Fruit fly (Drosophila melanogaster) whole organism, prepupa: Measurements from ENCODE around the gene salt.

Source experiments
- CG10631 ChIP-seq: fragments of 200-800 bp; sonication (Bioruptor generic); optimal IDR thresholded peaks from 2 replicates; lab custom pipeline; 2016; ENCODE audit warnings: missing biosample characterization, missing genetic modification characterization
- CG11762 ChIP-seq: fragments of 200-800 bp; sonication (Bioruptor generic); optimal IDR thresholded peaks from 3 replicates; lab custom pipeline; 2016; ENCODE audit warnings: missing biosample characterization, missing genetic modification characterization; ENCODE audit not compliant: insufficient read depth
- CG15336 ChIP-seq: fragments of 200-800 bp; sonication (Bioruptor generic); IDR thresholded peaks from 2 replicates; pipeline ENCODE4 v1.3.6; 2022; ENCODE audit warnings: missing biosample characterization, missing genetic modification characterization
- CG1621 ChIP-seq: fragments of 200-800 bp; sonication (Bioruptor generic); optimal IDR thresholded peaks from 3 replicates; lab custom pipeline; 2018; ENCODE audit warnings: missing biosample characterization, mild to moderate bottlenecking, missing genetic modification characterization
- CG16779 ChIP-seq: fragments of 200-800 bp; sonication (Bioruptor generic); optimal IDR thresholded peaks from 3 replicates; lab custom pipeline; 2017; ENCODE audit warnings: missing biosample characterization, mild to moderate bottlenecking, missing genetic modification characterization
- CG3032 ChIP-seq: fragments of 200-800 bp; optimal IDR thresholded peaks from 2 replicates; lab custom pipeline; 2019; ENCODE audit warnings: missing biosample characterization, mild to moderate bottlenecking, missing genetic modification characterization, moderate library complexity
- CG34406 ChIP-seq: fragments of 200-800 bp; sonication (Bioruptor generic); optimal IDR thresholded peaks from 3 replicates; lab custom pipeline; 2016; ENCODE audit warnings: missing biosample characterization, missing genetic modification characterization
- CG3919 ChIP-seq: fragments of 200-800 bp; sonication (Bioruptor generic); optimal IDR thresholded peaks from 3 replicates; lab custom pipeline; 2016; ENCODE audit warnings: missing biosample characterization, missing genetic modification characterization
- CG6163 ChIP-seq: fragments of 200-800 bp; sonication (Bioruptor generic); IDR thresholded peaks from 3 replicates; pipeline ENCODE4 v1.3.6; 2022; ENCODE audit warnings: missing biosample characterization, missing genetic modification characterization
- CG6276 ChIP-seq: fragments of 200-800 bp; sonication (Bioruptor generic); optimal IDR thresholded peaks from 2 replicates; lab custom pipeline; 2017; ENCODE audit warnings: missing biosample characterization, mild to moderate bottlenecking, missing genetic modification characterization
- CG6792 ChIP-seq: fragments of 200-800 bp; sonication (Bioruptor generic); optimal IDR thresholded peaks from 3 replicates; lab custom pipeline; 2016; ENCODE audit warnings: missing biosample characterization, missing genetic modification characterization
- CG6808 ChIP-seq: fragments of 200-800 bp; sonication (Bioruptor generic); optimal IDR thresholded peaks from 3 replicates; lab custom pipeline; 2017; ENCODE audit warnings: missing biosample characterization, missing genetic modification characterization, mild to moderate bottlenecking, moderate library complexity, missing genetic modification reagents
- CG6854 ChIP-seq: fragments of 200-800 bp; sonication (Bioruptor generic); optimal IDR thresholded peaks from 2 replicates; lab custom pipeline; 2017; ENCODE audit warnings: missing biosample characterization, mild to moderate bottlenecking, missing genetic modification characterization
- CG8119 ChIP-seq: fragments of 200-800 bp; sonication (Bioruptor generic); IDR thresholded peaks from 3 replicates; pipeline ENCODE4 v1.3.6; 2022; ENCODE audit warnings: missing biosample characterization, missing genetic modification characterization
- CG8319 ChIP-seq: fragments of 200-800 bp; sonication (Bioruptor generic); optimal IDR thresholded peaks from 3 replicates; lab custom pipeline; 2016; ENCODE audit warnings: missing biosample characterization, missing genetic modification characterization
- CG9139 ChIP-seq: fragments of 200-800 bp; sonication (Bioruptor generic); optimal IDR thresholded peaks from 3 replicates; lab custom pipeline; 2017; ENCODE audit warnings: missing biosample characterization, mild to moderate bottlenecking, missing genetic modification characterization
- Eip75B ChIP-seq: fragments of 200-800 bp; sonication (Bioruptor generic); optimal IDR thresholded peaks from 3 replicates; lab custom pipeline; 2016; ENCODE audit warnings: missing biosample characterization, missing genetic modification characterization
- Eip78C ChIP-seq: fragments of 200-800 bp; sonication (Bioruptor generic); peaks from one replicate; lab custom pipeline; 2016; ENCODE audit warnings: missing biosample characterization, missing genetic modification characterization
- Ets21C ChIP-seq: fragments of 200-800 bp; sonication (Bioruptor generic); optimal IDR thresholded peaks from 3 replicates; lab custom pipeline; 2016; ENCODE audit warnings: missing biosample characterization, missing genetic modification characterization
- Hr39 ChIP-seq: fragments of 200-800 bp; sonication (Bioruptor generic); optimal IDR thresholded peaks from 2 replicates; lab custom pipeline; 2016; ENCODE audit warnings: missing biosample characterization, missing genetic modification characterization
- Met ChIP-seq: fragments of 200-800 bp; sonication (Bioruptor generic); optimal IDR thresholded peaks from 3 replicates; lab custom pipeline; 2016; ENCODE audit warnings: missing biosample characterization, missing genetic modification characterization
- Smox ChIP-seq: fragments of 200-800 bp; sonication (Bioruptor generic); optimal IDR thresholded peaks from 3 replicates; lab custom pipeline; 2016; ENCODE audit warnings: missing biosample characterization, missing genetic modification characterization
- Sox102F ChIP-seq: fragments of 200-800 bp; sonication (Bioruptor generic); optimal IDR thresholded peaks from 2 replicates; lab custom pipeline; 2016; ENCODE audit warnings: missing biosample characterization, mild to moderate bottlenecking, missing genetic modification characterization
- Sox14 ChIP-seq: fragments of 200-800 bp; sonication (Bioruptor generic); optimal IDR thresholded peaks from 3 replicates; lab custom pipeline; 2016; ENCODE audit warnings: missing biosample characterization, missing genetic modification characterization
- Sox15 ChIP-seq: fragments of 200-800 bp; sonication (Bioruptor generic); optimal IDR thresholded peaks from 3 replicates; lab custom pipeline; 2016; ENCODE audit warnings: missing biosample characterization, missing genetic modification characterization
- achi ChIP-seq: fragments of 200-800 bp; sonication (Bioruptor generic); optimal IDR thresholded peaks from 3 replicates; lab custom pipeline; 2016; ENCODE audit warnings: missing biosample characterization, missing genetic modification characterization
- cyc ChIP-seq: fragments of 200-800 bp; sonication (Bioruptor generic); optimal IDR thresholded peaks from 3 replicates; lab custom pipeline; 2016; ENCODE audit warnings: missing biosample characterization, missing genetic modification characterization
- dsx ChIP-seq: fragments of 200-800 bp; optimal IDR thresholded peaks from 3 replicates; lab custom pipeline; 2019; ENCODE audit warnings: missing biosample characterization, mild to moderate bottlenecking, missing genetic modification characterization, moderate library complexity; ENCODE audit not compliant: poor library complexity, severe bottlenecking
- esn ChIP-seq: fragments of 200-800 bp; sonication (Bioruptor generic); optimal IDR thresholded peaks from 2 replicates; lab custom pipeline; 2016; ENCODE audit warnings: missing biosample characterization, mild to moderate bottlenecking, missing genetic modification characterization, moderate library complexity
- fkh ChIP-seq: fragments of 200-800 bp; sonication (Bioruptor generic); optimal IDR thresholded peaks from 3 replicates; lab custom pipeline; 2017; ENCODE audit warnings: missing biosample characterization, mild to moderate bottlenecking, missing genetic modification characterization, moderate library complexity
- net ChIP-seq: fragments of 200-800 bp; sonication (Bioruptor generic); optimal IDR thresholded peaks from 3 replicates; lab custom pipeline; 2016; ENCODE audit warnings: missing biosample characterization, missing genetic modification characterization
- salr ChIP-seq, 2 experiments: fragments of 200-800 bp; sonication (Bioruptor generic); optimal IDR thresholded peaks; 3 replicates each; lab custom pipeline; 2016 to 2018; ENCODE audit warnings: missing biosample characterization in 2 of 2, missing genetic modification characterization in 2 of 2, mild to moderate bottlenecking in 1 of 2
- spab ChIP-seq: fragments of 200-800 bp; sonication (Bioruptor generic); optimal IDR thresholded peaks from 2 replicates; lab custom pipeline; 2017; ENCODE audit warnings: missing biosample characterization, mild to moderate bottlenecking, missing genetic modification characterization, missing genetic modification reagents
- ss ChIP-seq, 2 experiments: fragments of 200-800 bp; sonication (Bioruptor generic); optimal IDR thresholded peaks; 2 replicates in 1 of 2; 3 replicates in 1 of 2; lab custom pipeline; 2017 to 2018; ENCODE audit warnings: mild to moderate bottlenecking in 2 of 2, missing biosample characterization in 2 of 2, missing genetic modification characterization in 2 of 2, moderate library complexity in 1 of 2
- svp ChIP-seq: fragments of 200-800 bp; sonication (Bioruptor generic); peaks from one replicate; lab custom pipeline; 2016; ENCODE audit warnings: missing biosample characterization, missing genetic modification characterization
- topi ChIP-seq: fragments of 200-800 bp; sonication (Bioruptor generic); optimal IDR thresholded peaks from 3 replicates; lab custom pipeline; 2016; ENCODE audit warnings: missing biosample characterization, missing genetic modification characterization

Gene salt

DNA sequence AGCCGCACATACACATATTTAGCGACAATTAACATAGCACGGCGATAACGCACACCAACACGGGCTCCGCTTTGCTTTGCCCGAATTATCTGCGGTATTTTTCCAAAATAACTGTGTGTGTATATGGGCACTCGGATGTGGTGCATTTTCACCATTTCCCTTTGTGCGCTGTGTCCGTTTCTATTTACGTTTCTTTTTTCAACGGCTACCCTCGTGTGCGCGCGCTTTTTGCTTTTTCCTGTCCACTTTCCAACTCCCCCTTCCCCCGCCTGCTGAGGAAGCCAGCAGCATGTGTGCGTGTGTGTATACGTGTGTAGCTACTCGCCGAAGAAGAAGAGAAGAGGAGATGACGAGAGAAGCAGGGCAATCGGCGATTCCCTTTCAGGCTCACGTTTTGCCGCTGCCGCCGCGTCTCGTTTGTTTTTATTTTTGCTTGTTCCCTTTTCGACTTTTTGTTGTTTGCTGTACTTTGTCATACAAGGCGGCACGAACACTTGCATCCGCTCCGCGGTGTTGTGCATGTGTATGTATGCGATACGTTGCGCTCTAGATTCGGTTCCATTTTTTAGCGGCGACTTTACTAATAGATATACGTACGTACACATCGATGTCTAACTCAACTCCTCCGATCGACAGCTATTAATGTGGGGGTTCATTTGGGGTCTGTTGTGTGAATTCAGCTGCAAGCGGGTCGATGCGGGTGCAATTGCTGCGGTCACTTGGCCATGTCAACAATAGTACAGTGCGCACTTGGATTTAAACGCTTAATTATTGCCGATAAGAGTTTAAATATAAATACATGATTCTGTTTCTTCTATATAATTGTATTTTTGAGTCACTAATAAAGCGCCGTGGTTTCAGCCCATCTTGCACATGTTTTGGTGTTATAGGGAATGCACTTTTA lies 6.2 kb downstream of the salt start (continued):
- no peak for TF ChIP-seq Sox102F (GFP tag; lab: Kevin White, UChicago)

DNA sequence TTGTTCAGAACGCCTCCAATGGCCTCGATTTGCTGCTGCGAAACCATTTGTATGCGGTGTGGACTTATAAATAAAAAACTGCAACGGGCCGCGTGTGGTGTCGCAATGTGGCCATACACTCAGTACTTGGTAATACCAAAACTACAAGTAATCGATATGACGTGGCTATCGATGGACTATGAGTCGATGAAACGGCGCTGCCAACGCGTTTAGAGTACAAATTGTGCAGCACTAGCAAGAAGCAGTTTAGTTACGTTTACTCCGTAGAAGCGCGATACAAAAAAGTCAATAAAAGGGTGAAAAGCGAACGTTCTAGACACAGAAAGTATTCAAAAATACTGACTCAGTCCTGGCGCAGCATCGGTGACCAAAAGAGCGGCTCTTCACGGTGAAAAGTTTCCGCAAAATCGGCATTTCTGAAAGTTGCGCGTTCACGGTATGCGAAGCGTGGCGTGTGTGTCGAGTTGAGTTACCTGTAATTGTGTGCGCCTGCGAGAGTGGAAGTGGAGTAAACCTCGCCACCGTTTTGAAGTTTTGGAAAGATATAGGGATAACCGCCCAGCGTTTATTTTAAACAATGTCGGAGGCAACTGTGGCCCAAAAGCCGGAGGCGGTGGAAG lies 7.0 kb downstream of the salt start, which contains the start of the genes nero and CG1910:
Gene nero, minus strand, starts transcription at position 130 of the 620 bp plus-strand sequence.
Gene CG1910, plus strand, starts transcription at position 215 of the 620 bp plus-strand sequence.
- TF ChIP-seq CG11762 (GFP tag; lab: Kevin White, UChicago) (no peak), CG8319 (GFP tag; lab: Kevin White, UChicago) (no peak), CG8119 (GFP tag; lab: Robert Waterston, UW) (no peak), CG1621 (tag; lab: Kevin White, UChicago) (peak; percentile 50), CG34406 (no peak), Smox (GFP tag; lab: Kevin White, UChicago) (no peak), CG6276 (no peak), CG3032 (tag; lab: Kevin White, UChicago) (peak; percentile 11), esn (peak; percentile 33), Ets21C (GFP tag; lab: Kevin White, UChicago) (no peak)

- no peak for TF ChIP-seq CG6276
- TF ChIP-seq CG8119 (GFP tag; lab: Robert Waterston, UW), result peak; percentile 49; the same call in 2 of the 3 replicates
- peak; percentile 18 for TF ChIP-seq achi (GFP tag; lab: Kevin White, UChicago)
- no peak for TF ChIP-seq Sox15 (GFP tag; lab: Kevin White, UChicago)
- peak; percentile 14; the same call in 1 of the 3 replicates for TF ChIP-seq CG6163
- TF ChIP-seq spab (GFP tag; lab: Kevin White, UChicago), result no peak
- TF ChIP-seq svp (GFP tag; lab: Kevin White, UChicago), result peak; percentile 86
- peak; percentile 35 for TF ChIP-seq esn
- peak; percentile 57 for TF ChIP-seq Sox14 (GFP tag; lab: Kevin White, UChicago)
- TF ChIP-seq Met (GFP tag; lab: Kevin White, UChicago), result peak; percentile 6
- peak; percentile 35 for TF ChIP-seq topi
- TF ChIP-seq Hr39 (GFP tag; lab: Kevin White, UChicago), result no peak
- TF ChIP-seq CG6854 (GFP tag; lab: Kevin White, UChicago), result peak; percentile 45
- TF ChIP-seq CG10631 (GFP tag; lab: Kevin White, UChicago), result no peak
- TF ChIP-seq CG8319 (GFP tag; lab: Kevin White, UChicago), result no peak
- no peak for TF ChIP-seq CG15336 (GFP tag; lab: Robert Waterston, UW)
- TF ChIP-seq CG9139 (GFP tag; lab: Kevin White, UChicago), result peak; percentile 15
- TF ChIP-seq CG3919 (GFP tag; lab: Kevin White, UChicago), result peak; percentile 1
- TF ChIP-seq net (GFP tag; lab: Kevin White, UChicago), result peak; percentile 7
- TF ChIP-seq Eip75B (GFP tag; lab: Kevin White, UChicago), result peak; percentile 51
- TF ChIP-seq dsx (GFP tag; lab: Kevin White, UChicago), result peak; percentile 10
- peak; percentile 42 to 47 for TF ChIP-seq ss (GFP tag; optimal IDR thresholded peaks at IDR 0.05; lab: Kevin White, UChicago)
- TF ChIP-seq fkh (GFP tag; lab: Kevin White, UChicago), result no peak
- peak; percentile 70 for TF ChIP-seq Eip78C
- no peak for TF ChIP-seq CG6792
- peak; percentile 44 for TF ChIP-seq CG1621 (tag; lab: Kevin White, UChicago)
- TF ChIP-seq salr (GFP tag; optimal IDR thresholded peaks at IDR 0.05; lab: Kevin White, UChicago), result no peak
- no peak for TF ChIP-seq cyc
- TF ChIP-seq CG16779 (tag; lab: Kevin White, UChicago), result peak; percentile 28
- TF ChIP-seq CG3032 (tag; lab: Kevin White, UChicago), result peak; percentile 9
- peak; percentile 25 for TF ChIP-seq CG6808 (GFP tag; lab: Kevin White, UChicago)
Observed at dm6 chr3R:31745629-31746081, 8.8 kb downstream of the salt start, which contains the start of gene awd. Gene awd (minus strand): TSS chr3R:31746077.
